Fruit fly (Drosophila melanogaster): Measurements from ENCODE around the gene bbx.

Gene bbx

dm6 chrX:21366311-21366990 lies 3.6 kb downstream of the bbx start (continued):
- TF ChIP-seq Hmx (GFP tag; optimal IDR thresholded peaks at IDR 0.05): no peak
- TF ChIP-seq row (GFP tag; IDR thresholded peaks at IDR 0.05): peak; percentile 97
- TF ChIP-seq CG6683 (GFP tag; optimal IDR thresholded peaks at IDR 0.05): peak; percentile 91
- peak; percentile 92 for TF ChIP-seq CG8388 (GFP tag; optimal IDR thresholded peaks at IDR 0.05)
- TF ChIP-seq CG13123 (GFP tag; optimal IDR thresholded peaks at IDR 0.05): peak; percentile 75
- peak; percentile 41 for TF ChIP-seq CHES-1-like (GFP tag; optimal IDR thresholded peaks at IDR 0.05)
- no peak for TF ChIP-seq toy (GFP tag; IDR thresholded peaks at IDR 0.05)
- TF ChIP-seq Xbp1 (GFP tag; optimal IDR thresholded peaks at IDR 0.05): peak; percentile 85
- peak; percentile 86 for TF ChIP-seq Nf-YC (tag; optimal IDR thresholded peaks at IDR 0.05)
- peak; percentile 90 for TF ChIP-seq gcm (GFP tag; optimal IDR thresholded peaks at IDR 0.05)
- peak; percentile 89 for TF ChIP-seq Gug (GFP tag; IDR thresholded peaks at IDR 0.05)
- TF ChIP-seq CG14014 (GFP tag; IDR thresholded peaks at IDR 0.05): peak; percentile 86
- peak; percentile 87 for TF ChIP-seq Chrac-16 (GFP tag; optimal IDR thresholded peaks at IDR 0.05)
- TF ChIP-seq PHDP (tag; optimal IDR thresholded peaks at IDR 0.05): peak; percentile 93
- no peak for TF ChIP-seq CG14965 (GFP tag; optimal IDR thresholded peaks at IDR 0.05; ENCODE audit: borderline replicate concordance)
- TF ChIP-seq CG8924 (tag; optimal IDR thresholded peaks at IDR 0.05): peak; percentile 96
- TF ChIP-seq NC2α (GFP tag; optimal IDR thresholded peaks at IDR 0.05): no peak
- no peak for TF ChIP-seq eve (GFP tag; optimal IDR thresholded peaks at IDR 0.05)
- TF ChIP-seq hb (GFP tag; IDR thresholded peaks at IDR 0.05; ENCODE audit: partially characterized antibody): no peak
- peak; percentile 95 for TF ChIP-seq nmo (GFP tag; optimal IDR thresholded peaks at IDR 0.05)
- peak; percentile 81 for TF ChIP-seq CG6254 (GFP tag; optimal IDR thresholded peaks at IDR 0.05)
- peak; percentile 11 for TF ChIP-seq Bteb2 (GFP tag; optimal IDR thresholded peaks at IDR 0.05)
- peak; percentile 91 for TF ChIP-seq CG14710 (tag; optimal IDR thresholded peaks at IDR 0.05)
- no peak for TF ChIP-seq Hr39 (optimal IDR thresholded peaks at IDR 0.05)
- peak; percentile 90 for TF ChIP-seq nau (GFP tag; optimal IDR thresholded peaks at IDR 0.05)
- TF ChIP-seq bbx (GFP tag; IDR thresholded peaks at IDR 0.05; ENCODE audit: partially characterized antibody): peak; percentile 23; the same call in 1 of the 2 replicates

- TF ChIP-seq CG32767 (GFP tag; IDR thresholded peaks at IDR 0.05) (peak; percentile 95), Aef1 (GFP tag; IDR thresholded peaks at IDR 0.05) (peak; percentile 96), tgo (GFP tag; IDR thresholded peaks at IDR 0.05) (peak; percentile 97), otp (GFP tag; IDR thresholded peaks at IDR 0.05) (peak; percentile 86; the same call in 2 of the 3 replicates), chif (GFP tag; optimal IDR thresholded peaks at IDR 0.05) (peak; percentile 93 to 96), ase (GFP tag; IDR thresholded peaks at IDR 0.05) (peak; percentile 93), sisA (GFP tag; IDR thresholded peaks at IDR 0.05) (peak; percentile 96), fu2 (GFP tag; optimal IDR thresholded peaks at IDR 0.05) (peak; percentile 96), ham (GFP tag; IDR thresholded peaks at IDR 0.05) (peak; percentile 93), tup (GFP tag; optimal IDR thresholded peaks at IDR 0.05) (peak; percentile 83), CG7271 (tag; optimal IDR thresholded peaks at IDR 0.05) (peak; percentile 75), CG8290 (GFP tag; optimal IDR thresholded peaks at IDR 0.05) (peak; percentile 90), CG8290 (tag; optimal IDR thresholded peaks at IDR 0.05) (peak; percentile 84 to 86), HHEX (GFP tag; optimal IDR thresholded peaks at IDR 0.05) (peak; percentile 98), grau (tag; optimal IDR thresholded peaks at IDR 0.05) (peak; percentile 98), CG8944 (GFP tag; optimal IDR thresholded peaks at IDR 0.05) (peak; percentile 92), zfh2 (GFP tag; optimal IDR thresholded peaks at IDR 0.05) (peak; percentile 97), Hsf (GFP tag; optimal IDR thresholded peaks at IDR 0.05) (peak; percentile 98), CG7963 (GFP tag; IDR thresholded peaks at IDR 0.05; ENCODE audit: partially characterized antibody) (0 out of 3 replicates have a peak, but pooled peaks have one; percentile 30), Hr78 (GFP tag; optimal IDR thresholded peaks at IDR 0.05) (peak in 1 of 2 experiments; percentile 85), en (GFP tag; optimal IDR thresholded peaks at IDR 0.05) (peak; percentile 92), ssp (GFP tag; IDR thresholded peaks at IDR 0.05) (peak; percentile 90), CG10654 (GFP tag; optimal IDR thresholded peaks at IDR 0.05) (peak; percentile 96), Lpt (GFP tag; optimal IDR thresholded peaks at IDR 0.05) (no peak)
Measured at dm6 chrX:21367363-21368072, 4.7 kb downstream of the bbx start.

Data from whole organism, embryonic.